Worm (Caenorhabditis elegans) whole organism, L4 larva: ENCODE measurements around the gene zif-1.

Experiments
- F26F4.8 ChIP-seq: fragments of 200-800 bp; sonication (Bioruptor generic); conservative IDR thresholded peaks from 2 replicates; pipeline ENCODE4 v1.3.6; 2022; ENCODE audit warnings: missing genetic modification characterization, missing compliant biosample characterization
- F37D6.2 ChIP-seq: sonication (generic microtip); optimal IDR thresholded peaks from 2 replicates; lab custom pipeline; 2016; ENCODE audit warnings: mild to moderate bottlenecking, missing genetic modification characterization, missing compliant biosample characterization
- F44E2.7 ChIP-seq: fragments of 200-800 bp; sonication (Bioruptor generic); IDR thresholded peaks from 2 replicates; pipeline ENCODE4 v2.1.2; 2022; ENCODE audit warnings: missing genetic modification characterization, missing compliant biosample characterization
- R02D3.7 ChIP-seq: fragments of 150-350 bp; sonication (generic microtip); optimal IDR thresholded peaks from 3 replicates; lab custom pipeline; 2014; ENCODE audit warnings: missing biosample characterization, missing genetic modification characterization
- T20F7.1 ChIP-seq: fragments of 200-800 bp; sonication (Bioruptor generic); optimal IDR thresholded peaks from 2 replicates; lab custom pipeline; 2018; ENCODE audit warnings: mild to moderate bottlenecking, missing genetic modification characterization, missing compliant biosample characterization
- T26A8.4 ChIP-seq: fragments of 200-800 bp; sonication (Bioruptor generic); IDR thresholded peaks from 2 replicates; pipeline ENCODE4 v1.3.6; 2022; ENCODE audit warnings: missing genetic modification characterization, missing compliant biosample characterization
- ZK546.5 ChIP-seq, 2 experiments: sonication (generic microtip); optimal IDR thresholded peaks; 2 replicates each; lab custom pipeline; 2017; ENCODE audit warnings: missing biosample characterization in 2 of 2, missing genetic modification characterization in 2 of 2
- aha-1 ChIP-seq: fragments of 150-350 bp; peaks from one replicate; lab custom pipeline; 2014; ENCODE audit warnings: missing biosample characterization, missing genetic modification characterization
- ceh-20 ChIP-seq: fragments of 200-800 bp; sonication (Bioruptor generic); IDR thresholded peaks from 2 replicates; pipeline ENCODE4 v1.3.6; 2022; ENCODE audit warnings: missing genetic modification reagents, missing genetic modification characterization, missing compliant biosample characterization
- ceh-32 ChIP-seq: sonication (generic microtip); optimal IDR thresholded peaks from 2 replicates; lab custom pipeline; 2016; ENCODE audit warnings: mild to moderate bottlenecking, missing genetic modification characterization, missing compliant biosample characterization; ENCODE audit not compliant: poor library complexity
- ceh-44 ChIP-seq: fragments of 200-800 bp; sonication (Bioruptor generic); IDR thresholded peaks from 2 replicates; pipeline ENCODE4 v1.3.6; 2022; ENCODE audit warnings: missing genetic modification reagents, missing genetic modification characterization, missing compliant biosample characterization
- ceh-62 ChIP-seq: sonication (generic microtip); optimal IDR thresholded peaks from 2 replicates; lab custom pipeline; 2017; ENCODE audit warnings: missing biosample characterization, missing genetic modification characterization
- daf-12 ChIP-seq: fragments of 150-350 bp; optimal IDR thresholded peaks from 2 replicates; lab custom pipeline; 2014; ENCODE audit warnings: missing biosample characterization, missing genetic modification reagents, missing genetic modification characterization
- daf-16 ChIP-seq, 3 experiments: sonication (generic microtip); optimal IDR thresholded peaks; 2 replicates each; lab custom pipeline; 2016 to 2017; ENCODE audit warnings: missing genetic modification characterization in 3 of 3, missing genetic modification reagents in 3 of 3, mild to moderate bottlenecking in 2 of 3, missing compliant biosample characterization in 2 of 3, missing biosample characterization in 1 of 3, moderate library complexity in 1 of 3
- daf-8 ChIP-seq: fragments of 200-800 bp; sonication (Bioruptor generic); IDR thresholded peaks from 2 replicates; pipeline ENCODE4 v1.3.6; 2022; ENCODE audit warnings: missing genetic modification characterization, missing compliant biosample characterization
- dmd-6 ChIP-seq: fragments of 200-800 bp; sonication (Bioruptor generic); IDR thresholded peaks from 2 replicates; pipeline ENCODE4 v1.3.6; 2022; ENCODE audit warnings: missing genetic modification reagents, missing genetic modification characterization, missing compliant biosample characterization
- dmd-8 ChIP-seq: fragments of 200-800 bp; sonication (Bioruptor generic); IDR thresholded peaks from 2 replicates; pipeline ENCODE4 v1.3.6; 2022; ENCODE audit warnings: missing genetic modification characterization, missing compliant biosample characterization
- dpl-1 ChIP-seq: fragments of 150-350 bp; optimal IDR thresholded peaks from 2 replicates; lab custom pipeline; 2014; ENCODE audit warnings: missing biosample characterization, missing genetic modification reagents, missing genetic modification characterization
- duxl-1 ChIP-seq: sonication (generic microtip); optimal IDR thresholded peaks from 2 replicates; lab custom pipeline; 2016; ENCODE audit warnings: mild to moderate bottlenecking, missing genetic modification characterization, moderate library complexity, missing compliant biosample characterization; ENCODE audit not compliant: poor library complexity
- egl-27 ChIP-seq: sonication (generic microtip); optimal IDR thresholded peaks from 3 replicates; lab custom pipeline; 2017; ENCODE audit warnings: missing biosample characterization, missing genetic modification reagents, missing genetic modification characterization
- fkh-10 ChIP-seq: fragments of 150-350 bp; optimal IDR thresholded peaks from 2 replicates; lab custom pipeline; 2014; ENCODE audit warnings: missing biosample characterization, missing genetic modification reagents, missing genetic modification characterization
- gei-8 ChIP-seq: fragments of 200-800 bp; sonication (Bioruptor generic); optimal IDR thresholded peaks from 2 replicates; lab custom pipeline; 2018; ENCODE audit warnings: mild to moderate bottlenecking, missing genetic modification characterization, missing compliant biosample characterization
- hlh-11 ChIP-seq: fragments of 200-800 bp; sonication (Bioruptor generic); optimal IDR thresholded peaks from 2 replicates; lab custom pipeline; 2018; ENCODE audit warnings: mild to moderate bottlenecking, missing genetic modification characterization, missing compliant biosample characterization
- hlh-30 ChIP-seq: sonication (generic microtip); optimal IDR thresholded peaks from 2 replicates; lab custom pipeline; 2017; ENCODE audit warnings: antibody characterized with exemption, mild to moderate bottlenecking, missing genetic modification characterization, missing compliant biosample characterization; ENCODE audit not compliant: insufficient read depth
- hmg-1.1 ChIP-seq: fragments of 200-800 bp; sonication (Bioruptor generic); IDR thresholded peaks from 2 replicates; pipeline ENCODE4 v1.3.6; 2022; ENCODE audit warnings: missing genetic modification reagents, missing genetic modification characterization, missing compliant biosample characterization
- jun-1 ChIP-seq: fragments of 150-350 bp; optimal IDR thresholded peaks from 2 replicates; lab custom pipeline; 2014; ENCODE audit warnings: missing biosample characterization, missing genetic modification reagents, missing genetic modification characterization
- lin-13 ChIP-seq: fragments of 150-350 bp; optimal IDR thresholded peaks from 2 replicates; lab custom pipeline; 2014; ENCODE audit warnings: missing biosample characterization, missing genetic modification reagents, missing genetic modification characterization
- lin-15B ChIP-seq: fragments of 150-350 bp; sonication (generic microtip); optimal IDR thresholded peaks from 3 replicates; lab custom pipeline; 2014; ENCODE audit warnings: missing biosample characterization, missing genetic modification characterization
- lin-39 ChIP-seq: fragments of 150-350 bp; optimal IDR thresholded peaks from 2 replicates; lab custom pipeline; 2014; ENCODE audit warnings: missing biosample characterization, missing genetic modification reagents, missing genetic modification characterization
- lir-3 ChIP-seq: sonication (generic microtip); optimal IDR thresholded peaks from 2 replicates; lab custom pipeline; 2016; ENCODE audit warnings: mild to moderate bottlenecking, missing genetic modification characterization, missing compliant biosample characterization
- lsy-2 ChIP-seq, 2 experiments: fragments of 150-350 bp in 1 of 2; sonication (generic microtip) in 1 of 2; optimal IDR thresholded peaks; 2 replicates each; lab custom pipeline; 2014 to 2017; ENCODE audit warnings: missing biosample characterization in 2 of 2, missing genetic modification characterization in 2 of 2
- mdt-29 ChIP-seq: fragments of 200-800 bp; sonication (Bioruptor generic); IDR thresholded peaks from 2 replicates; pipeline ENCODE4 v1.3.6; 2022; ENCODE audit warnings: missing genetic modification reagents, missing genetic modification characterization, missing compliant biosample characterization
- mes-2 ChIP-seq: sonication (generic microtip); optimal IDR thresholded peaks from 2 replicates; lab custom pipeline; 2016; ENCODE audit warnings: missing genotype, mild to moderate bottlenecking, missing genetic modification characterization, missing compliant biosample characterization; ENCODE audit not compliant: poor library complexity, severe bottlenecking
- nhr-10 ChIP-seq: fragments of 150-350 bp; optimal IDR thresholded peaks from 2 replicates; lab custom pipeline; 2014; ENCODE audit warnings: missing biosample characterization, missing genetic modification characterization
- nhr-11 ChIP-seq: fragments of 150-350 bp; optimal IDR thresholded peaks from 2 replicates; lab custom pipeline; 2014; ENCODE audit warnings: missing biosample characterization, missing genetic modification characterization
- nhr-111 ChIP-seq: fragments of 200-800 bp; sonication (Bioruptor generic); optimal IDR thresholded peaks from 2 replicates; lab custom pipeline; 2018; ENCODE audit warnings: mild to moderate bottlenecking, missing genetic modification characterization, missing compliant biosample characterization
- nhr-25 ChIP-seq: sonication (generic microtip); optimal IDR thresholded peaks from 2 replicates; lab custom pipeline; 2017; ENCODE audit warnings: missing genetic modification characterization, mild to moderate bottlenecking, missing compliant biosample characterization, antibody characterized with exemption, moderate library complexity, borderline replicate concordance; ENCODE audit not compliant: insufficient read depth
- nhr-28 ChIP-seq: fragments of 150-350 bp; optimal IDR thresholded peaks from 2 replicates; lab custom pipeline; 2014; ENCODE audit warnings: missing biosample characterization, missing genetic modification characterization
- nhr-6 ChIP-seq: fragments of 150-350 bp; optimal IDR thresholded peaks from 2 replicates; lab custom pipeline; 2014; ENCODE audit warnings: missing biosample characterization, missing genetic modification characterization
- nhr-76 ChIP-seq: fragments of 150-350 bp; optimal IDR thresholded peaks from 2 replicates; lab custom pipeline; 2014; ENCODE audit warnings: missing biosample characterization, missing genetic modification characterization
- nhr-77 ChIP-seq: fragments of 150-350 bp; optimal IDR thresholded peaks from 2 replicates; lab custom pipeline; 2014; ENCODE audit warnings: missing biosample characterization, missing genetic modification characterization
- php-3 ChIP-seq: fragments of 200-800 bp; sonication (Bioruptor generic); IDR thresholded peaks from 2 replicates; pipeline ENCODE4 v1.3.6; 2022; ENCODE audit warnings: missing genetic modification reagents, missing genetic modification characterization, missing compliant biosample characterization
- sdz-12 ChIP-seq: fragments of 200-800 bp; sonication (Bioruptor generic); optimal IDR thresholded peaks from 2 replicates; lab custom pipeline; 2018; ENCODE audit warnings: mild to moderate bottlenecking, missing genetic modification characterization, missing compliant biosample characterization
- set-16 ChIP-seq: fragments of 200-800 bp; sonication (Bioruptor generic); IDR thresholded peaks from 2 replicates; pipeline ENCODE4 v1.3.6; 2022; ENCODE audit warnings: missing genetic modification reagents, missing genetic modification characterization, missing compliant biosample characterization
- skn-1 ChIP-seq: fragments of 150-350 bp; optimal IDR thresholded peaks from 2 replicates; lab custom pipeline; 2014; ENCODE audit warnings: missing biosample characterization, missing genetic modification characterization
- spr-1 ChIP-seq: sonication (generic microtip); optimal IDR thresholded peaks from 2 replicates; lab custom pipeline; 2016; ENCODE audit warnings: mild to moderate bottlenecking, missing genetic modification characterization, missing compliant biosample characterization
- tra-1 ChIP-seq: fragments of 200-800 bp; sonication (Bioruptor generic); IDR thresholded peaks from 2 replicates; pipeline ENCODE4 v1.3.6; 2022; ENCODE audit warnings: missing genetic modification reagents, missing genetic modification characterization, missing compliant biosample characterization
- unc-130 ChIP-seq: sonication (generic microtip); optimal IDR thresholded peaks from 2 replicates; lab custom pipeline; 2016; ENCODE audit warnings: missing genetic modification reagents, missing genetic modification characterization, missing compliant biosample characterization
- zag-1 ChIP-seq: fragments of 150-350 bp; optimal IDR thresholded peaks from 2 replicates; lab custom pipeline; 2014; ENCODE audit warnings: missing biosample characterization, missing genetic modification characterization
- zip-11 ChIP-seq: fragments of 200-800 bp; sonication (Bioruptor generic); IDR thresholded peaks from 2 replicates; pipeline ENCODE4 v1.3.6; 2022; ENCODE audit warnings: missing genetic modification characterization, missing compliant biosample characterization

Gene zif-1

ce11 chrIII:8971255-8972020, 31.1 kb upstream of the zif-1 start, which contains the start of the genes eif-3.D and R08D7.4 (continued):
- TF ChIP-seq T20F7.1: no peak
- no peak for TF ChIP-seq skn-1
- TF ChIP-seq nhr-11 (tag; lab: Kevin White, UChicago): no peak
- peak; percentile 69 for TF ChIP-seq dpl-1 (GFP tag; lab: Kevin White, UChicago)
- no peak for TF ChIP-seq unc-130 (GFP tag; lab: Kevin White, UChicago)
- TF ChIP-seq sdz-12 (GFP tag; lab: Kevin White, UChicago): no peak
- peak; percentile 57; the same call in 1 of the 2 replicates for TF ChIP-seq hmg-1.1 (GFP tag; lab: Robert Waterston, UW)
- no peak for TF ChIP-seq R02D3.7 (tag; lab: Kevin White, UChicago)
- TF ChIP-seq ceh-20 (GFP tag; lab: Robert Waterston, UW): no peak
- TF ChIP-seq F26F4.8 (GFP tag; lab: Robert Waterston, UW): no peak
- TF ChIP-seq hlh-30 (tag; lab: Kevin White, UChicago): no peak
- TF ChIP-seq set-16 (GFP tag; lab: Robert Waterston, UW): no peak
- TF ChIP-seq T26A8.4 (GFP tag; lab: Robert Waterston, UW): no peak
- no peak for TF ChIP-seq egl-27 (tag; lab: Kevin White, UChicago)
- TF ChIP-seq fkh-10 (GFP tag; lab: Kevin White, UChicago): no peak
- no peak for TF ChIP-seq duxl-1 (tag; lab: Kevin White, UChicago)
- TF ChIP-seq lin-15B (tag; lab: Kevin White, UChicago): no peak
- no peak for TF ChIP-seq nhr-111
- no peak for TF ChIP-seq gei-8 (GFP tag; lab: Kevin White, UChicago)
- TF ChIP-seq mes-2 (tag; lab: Kevin White, UChicago): peak; percentile 88
- no peak for TF ChIP-seq lin-13
- no peak for TF ChIP-seq F37D6.2 (tag; lab: Kevin White, UChicago)
- no peak for TF ChIP-seq zag-1
- no peak for TF ChIP-seq daf-12 (tag; lab: Kevin White, UChicago)
- no peak for TF ChIP-seq nhr-77
- TF ChIP-seq jun-1 (tag; lab: Kevin White, UChicago): no peak
- TF ChIP-seq tra-1 (GFP tag; lab: Robert Waterston, UW): no peak
- no peak for TF ChIP-seq nhr-6 (tag; lab: Kevin White, UChicago)
- TF ChIP-seq php-3 (GFP tag; lab: Robert Waterston, UW): no peak
- no peak for TF ChIP-seq ceh-44
- TF ChIP-seq ZK546.5 (tag; optimal IDR thresholded peaks at IDR 0.05; lab: Kevin White, UChicago): no peak
- TF ChIP-seq spr-1 (tag; lab: Kevin White, UChicago): no peak
- peak in 1 of 2 experiments; percentile 35 for TF ChIP-seq daf-16 (GFP tag; optimal IDR thresholded peaks at IDR 0.05; lab: Kevin White, UChicago)
- TF ChIP-seq daf-16 (tag; optimal IDR thresholded peaks at IDR 0.05; lab: Kevin White, UChicago): peak; percentile 33
- peak in 1 of 2 experiments; percentile 80 for TF ChIP-seq lsy-2 (tag; optimal IDR thresholded peaks at IDR 0.05; lab: Kevin White, UChicago)
- TF ChIP-seq ceh-62: no peak
- peak; percentile 51 for TF ChIP-seq hlh-11 (tag; lab: Kevin White, UChicago)
- TF ChIP-seq F44E2.7: no peak
- no peak for TF ChIP-seq ceh-32
- no peak for TF ChIP-seq zip-11 (GFP tag; lab: Robert Waterston, UW)
- TF ChIP-seq lin-39 (tag; lab: Kevin White, UChicago): no peak
- no peak for TF ChIP-seq nhr-10
- peak; percentile 65 for TF ChIP-seq aha-1 (tag; lab: Kevin White, UChicago)
- no peak for TF ChIP-seq dmd-8 (GFP tag; lab: Robert Waterston, UW)
- TF ChIP-seq nhr-76 (tag; lab: Kevin White, UChicago): no peak
- TF ChIP-seq nhr-25: no peak
- TF ChIP-seq dmd-6: peak; percentile 45
- no peak for TF ChIP-seq mdt-29 (GFP tag; lab: Robert Waterston, UW)
- no peak for TF ChIP-seq nhr-28
- no peak for TF ChIP-seq lir-3 (tag; lab: Kevin White, UChicago)
- TF ChIP-seq daf-8 (GFP tag; lab: Robert Waterston, UW): no peak
